Worm (Caenorhabditis elegans): ENCODE results near the gene C52E4.12.
A peak's percentile ranks its signal among the peaks of the same experiment; 100 is the strongest.

C52E4.12 gene

ce11 chrV:12037889-12038288, 41.9 kb downstream of the C52E4.12 start:
- no peak for TF ChIP-seq him-1 (tag; optimal IDR thresholded peaks at IDR 0.05)
- TF ChIP-seq dao-5 (tag; optimal IDR thresholded peaks at IDR 0.05): no peak
- TF ChIP-seq W03F9.2 (tag; optimal IDR thresholded peaks at IDR 0.05): no peak

DNA sequence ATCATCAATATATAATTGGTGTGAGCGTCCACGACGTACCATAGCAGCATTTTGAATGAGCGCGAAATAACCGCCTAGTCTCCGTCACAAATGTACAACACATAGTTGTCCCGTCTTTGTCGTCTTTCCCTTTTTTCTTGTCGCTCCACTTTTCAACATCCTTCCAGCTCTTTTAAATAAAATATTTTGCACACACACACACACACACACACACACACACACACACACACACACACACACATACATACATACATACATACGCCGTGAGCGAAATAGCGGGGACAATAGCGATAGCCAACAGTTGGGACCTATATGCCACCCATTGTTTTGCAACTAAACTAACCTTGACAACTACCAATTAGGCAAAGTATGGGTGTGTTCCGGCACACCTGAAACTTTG, 42.4 kb downstream of the C52E4.12 start:
- TF ChIP-seq dao-5 (tag; optimal IDR thresholded peaks at IDR 0.05): no peak
- no peak for TF ChIP-seq him-1 (tag; optimal IDR thresholded peaks at IDR 0.05)
- no peak for TF ChIP-seq W03F9.2 (tag; optimal IDR thresholded peaks at IDR 0.05)

DNA sequence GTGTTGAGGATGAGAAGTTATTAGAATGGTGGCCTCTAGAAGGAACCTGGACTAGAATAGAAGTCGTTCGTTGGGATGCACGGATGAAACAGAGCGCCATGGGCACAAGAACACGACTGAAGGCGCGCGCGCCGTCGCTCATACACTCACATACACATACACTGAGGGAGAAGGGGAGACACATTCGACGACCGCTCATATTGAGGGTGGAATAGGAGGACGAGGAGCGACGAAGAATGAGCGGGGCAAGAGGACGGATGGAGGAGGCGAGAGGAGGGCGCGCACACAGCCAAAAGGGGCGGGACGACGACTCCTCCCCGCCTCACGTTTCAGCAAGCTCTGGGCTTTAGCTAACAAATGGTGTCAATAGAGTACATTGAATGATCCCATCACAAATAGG, 42.8 kb downstream of the C52E4.12 start:
- TF ChIP-seq him-1 (tag; optimal IDR thresholded peaks at IDR 0.05) (peak; percentile 60), W03F9.2 (tag; optimal IDR thresholded peaks at IDR 0.05) (no peak)

DNA sequence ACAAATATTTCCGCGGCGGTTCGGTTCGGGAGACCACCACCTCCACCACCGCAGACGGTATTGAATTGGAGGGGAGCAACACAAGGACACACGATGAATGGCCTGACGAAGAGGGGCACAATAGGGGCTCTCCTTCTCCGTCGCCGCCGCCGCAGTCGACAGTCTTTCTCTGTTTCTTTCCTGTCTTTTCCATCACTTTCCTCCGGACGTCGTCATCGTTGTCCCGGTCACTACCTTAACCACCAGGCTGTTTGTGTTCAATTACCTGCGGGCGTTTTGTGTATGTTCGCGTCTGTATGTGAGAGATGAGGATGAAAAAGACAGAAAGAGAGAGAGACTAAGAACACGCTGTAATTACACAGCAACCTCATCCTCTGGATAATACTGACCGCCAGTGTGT, 43.8 kb downstream of the C52E4.12 start:
- TF ChIP-seq dao-5 (tag; optimal IDR thresholded peaks at IDR 0.05): no peak
- no peak for TF ChIP-seq W03F9.2 (tag; optimal IDR thresholded peaks at IDR 0.05)
- TF ChIP-seq him-1 (tag; optimal IDR thresholded peaks at IDR 0.05): no peak

- TF ChIP-seq W03F9.2 (tag; optimal IDR thresholded peaks at IDR 0.05): no peak
- TF ChIP-seq dao-5 (tag; optimal IDR thresholded peaks at IDR 0.05): no peak
Observed at ce11 chrV:12040823-12041606, 45.1 kb downstream of the C52E4.12 start, which contains the start of the genes kup-1 and F10C2.4. TSS of gene kup-1 (minus strand) at chrV:12040873. TSS of gene F10C2.4 (plus strand) at chrV:12041556.

ce11 chrV:12045132-12045531, 49.2 kb downstream of the C52E4.12 start, which contains the start of gene F10C2.5:
TSS of gene F10C2.5 (plus strand) at chrV:12045432.
- TF ChIP-seq him-1 (tag; optimal IDR thresholded peaks at IDR 0.05): no peak
- no peak for TF ChIP-seq W03F9.2 (tag; optimal IDR thresholded peaks at IDR 0.05)
